Worm (Caenorhabditis elegans) whole organism, early embryonic: ENCODE data around the gene F54F2.6.

ENCODE experiments used
- ama-1 ChIP-seq: fragments of 150-350 bp; optimal IDR thresholded peaks from 2 replicates; lab custom pipeline; 2014
- ets-7 ChIP-seq: sonication (generic microtip); optimal IDR thresholded peaks from 2 replicates; lab custom pipeline; 2016; ENCODE audit warnings: missing genotype, missing genetic modification characterization, missing compliant biosample characterization
- flt-1 ChIP-seq: fragments of 200-800 bp; sonication (Bioruptor generic); IDR thresholded peaks from 2 replicates; pipeline ENCODE4 v1.3.6; 2022; ENCODE audit warnings: missing genetic modification characterization, missing compliant biosample characterization
- hmbx-1 ChIP-seq: sonication (generic microtip); optimal IDR thresholded peaks from 2 replicates; lab custom pipeline; 2016; ENCODE audit warnings: mild to moderate bottlenecking, missing genetic modification characterization, missing compliant biosample characterization
- scrt-1 ChIP-seq: fragments of 200-800 bp; sonication (Bioruptor generic); IDR thresholded peaks from 2 replicates; pipeline ENCODE4 v1.3.6; 2022; ENCODE audit warnings: missing genetic modification characterization, missing compliant biosample characterization
- sea-1 ChIP-seq: fragments of 200-800 bp; sonication (Bioruptor generic); conservative IDR thresholded peaks from 2 replicates; pipeline ENCODE4 v1.3.6; 2022; ENCODE audit warnings: missing genetic modification characterization, missing compliant biosample characterization

DNA sequence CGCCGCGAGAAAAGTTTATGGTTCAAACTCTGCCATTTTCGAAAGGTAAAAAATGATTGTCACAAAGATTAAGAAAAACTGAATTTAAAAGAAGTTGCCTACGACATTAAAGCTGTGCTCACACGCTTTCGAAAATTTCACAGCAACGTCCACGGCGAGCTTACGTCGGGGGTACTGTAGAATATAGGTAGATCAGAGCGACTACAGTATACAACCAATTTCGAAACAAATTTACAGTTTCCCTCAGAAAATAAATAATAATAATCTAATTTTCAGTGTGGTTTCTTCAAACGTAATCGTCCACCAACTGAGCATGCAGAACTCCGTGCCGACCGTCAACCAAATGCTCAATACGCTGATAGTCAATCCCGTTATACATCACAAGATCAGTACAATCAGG, 24.1 kb upstream of the F54F2.6 start:
- TF ChIP-seq ama-1 (no peak), sea-1 (GFP tag; lab: Robert Waterston, UW) (no peak), hmbx-1 (no peak), scrt-1 (GFP tag; lab: Robert Waterston, UW) (no peak), flt-1 (GFP tag; lab: Robert Waterston, UW) (no peak), ets-7 (tag; lab: Kevin White, UChicago) (no peak)
